Fruit fly (Drosophila melanogaster): Measurements from ENCODE around the gene Kaz.
A peak's percentile ranks its signal among the peaks of the same experiment; 100 is the strongest.

The Kaz gene

DNA sequence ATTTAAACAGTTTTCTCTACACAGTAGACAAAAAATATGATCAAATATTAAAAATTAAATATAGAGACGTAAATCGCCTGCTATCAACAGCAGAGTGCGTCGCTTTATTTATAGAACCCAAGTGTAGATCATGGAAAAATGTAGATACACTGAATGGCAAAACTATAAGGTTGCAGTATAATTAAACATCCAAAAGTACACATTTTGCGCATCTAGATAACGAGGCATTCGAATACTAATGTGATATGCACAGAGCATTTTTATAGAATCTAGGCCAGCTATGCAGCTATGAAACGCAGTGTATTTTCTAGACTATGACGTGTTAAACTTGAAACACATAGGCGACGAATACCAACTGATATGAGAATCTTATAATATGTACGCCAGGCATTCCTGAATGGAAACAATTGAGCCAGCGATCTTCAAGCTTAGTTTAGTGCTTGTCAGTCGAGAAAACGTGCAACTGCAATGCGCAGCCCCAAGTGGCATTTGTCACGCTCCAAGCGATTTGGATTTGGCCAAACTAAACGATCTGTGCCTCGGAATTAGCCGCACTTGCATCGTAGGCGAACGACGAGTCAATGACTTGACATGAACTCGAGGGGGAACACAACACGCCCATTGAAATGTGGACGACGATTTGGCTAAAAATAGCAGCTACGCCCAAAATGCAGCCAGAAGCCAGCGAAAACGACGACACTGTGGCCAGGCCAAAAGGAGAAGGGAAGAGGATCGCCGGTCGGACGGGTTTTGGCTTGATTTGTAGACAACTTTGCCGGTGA is 18.7 kb downstream of the Kaz start (continued):
- TF ChIP-seq pzg (GFP tag; optimal IDR thresholded peaks at IDR 0.05) (peak; percentile 17), CG17612 (GFP tag; IDR thresholded peaks at IDR 0.05) (peak; percentile 68; the same call in 1 of the 2 replicates), CG12769 (tag; optimal IDR thresholded peaks at IDR 0.05) (peak; percentile 96), CG4854 (GFP tag; optimal IDR thresholded peaks at IDR 0.05) (peak; percentile 76), zf30C (GFP tag; optimal IDR thresholded peaks at IDR 0.05) (no peak), Rx (GFP tag; IDR thresholded peaks at IDR 0.05) (peak; percentile 79), CG6683 (GFP tag; optimal IDR thresholded peaks at IDR 0.05) (peak; percentile 70), zen2 (GFP tag; IDR thresholded peaks at IDR 0.05; ENCODE audit: partially characterized antibody) (no peak), CG15696 (tag; optimal IDR thresholded peaks at IDR 0.05) (peak; percentile 30), ERR (GFP tag; optimal IDR thresholded peaks at IDR 0.05) (peak; percentile 86), Hmr (GFP tag; optimal IDR thresholded peaks at IDR 0.05) (peak; percentile 92), NFAT (GFP tag; IDR thresholded peaks at IDR 0.05) (peak; percentile 90), CG31441 (GFP tag; IDR thresholded peaks at IDR 0.05) (peak; percentile 83), CG17912 (GFP tag; optimal IDR thresholded peaks at IDR 0.05) (peak; percentile 49), CG15601 (tag; optimal IDR thresholded peaks at IDR 0.05) (peak; percentile 68), fru (optimal IDR thresholded peaks at IDR 0.05) (no peak), gcm (GFP tag; optimal IDR thresholded peaks at IDR 0.05) (peak; percentile 82), CG15269 (tag; optimal IDR thresholded peaks at IDR 0.05) (peak; percentile 95), pum (GFP tag; optimal IDR thresholded peaks at IDR 0.05) (peak; percentile 67), seq (GFP tag; IDR thresholded peaks at IDR 0.05) (peak; percentile 92), Six4 (GFP tag; optimal IDR thresholded peaks at IDR 0.05) (peak; percentile 75), CG16779 (GFP tag; IDR thresholded peaks at IDR 0.05) (peak; percentile 78), cg (GFP tag; optimal IDR thresholded peaks at IDR 0.05) (no peak), B-H2 (GFP tag; optimal IDR thresholded peaks at IDR 0.05) (peak; percentile 80), Hand (GFP tag; optimal IDR thresholded peaks at IDR 0.05) (peak; percentile 81), Drgx (GFP tag; IDR thresholded peaks at IDR 0.05) (peak; percentile 95), tio (GFP tag; optimal IDR thresholded peaks at IDR 0.05) (peak; percentile 79), Atf-2 (GFP tag; optimal IDR thresholded peaks at IDR 0.05) (peak; percentile 63), odd (GFP tag; optimal IDR thresholded peaks at IDR 0.05) (peak; percentile 81), unc-4 (GFP tag; IDR thresholded peaks at IDR 0.05; ENCODE audit: partially characterized antibody) (no peak), sima (GFP tag; optimal IDR thresholded peaks at IDR 0.05) (peak; percentile 71), p53 (GFP tag; optimal IDR thresholded peaks at IDR 0.05) (no peak), croc (GFP tag; conservative IDR thresholded peaks at IDR 0.05) (peak; percentile 58; the same call in 2 of the 3 replicates), CG1024 (GFP tag; IDR thresholded peaks at IDR 0.05) (peak; percentile 72), CG2875 (GFP tag; optimal IDR thresholded peaks at IDR 0.05) (peak; percentile 77), Lhr (GFP tag; optimal IDR thresholded peaks at IDR 0.05) (peak; percentile 41), C15 (GFP tag; IDR thresholded peaks at IDR 0.05) (peak; percentile 83), Abd-B (GFP tag; optimal IDR thresholded peaks at IDR 0.05) (no peak), schlank (tag; optimal IDR thresholded peaks at IDR 0.05) (peak; percentile 91), vvl (GFP tag; IDR thresholded peaks at IDR 0.05) (peak; percentile 95), CG13624 (GFP tag; optimal IDR thresholded peaks at IDR 0.05) (peak; percentile 92), Max (GFP tag; optimal IDR thresholded peaks at IDR 0.05) (peak; percentile 73), vnd (GFP tag; IDR thresholded peaks at IDR 0.05; ENCODE audit: partially characterized antibody) (no peak), abd-A (tag; optimal IDR thresholded peaks at IDR 0.05) (no peak), hkb (optimal IDR thresholded peaks at IDR 0.05) (no peak), hkb (GFP tag; IDR thresholded peaks at IDR 0.05) (peak; percentile 92), mam (GFP tag; optimal IDR thresholded peaks at IDR 0.05) (peak; percentile 90), CG30431 (GFP tag; optimal IDR thresholded peaks at IDR 0.05) (peak; percentile 73), dysf (GFP tag; IDR thresholded peaks at IDR 0.05) (peak; percentile 93), salm (tag; optimal IDR thresholded peaks at IDR 0.05) (peak; percentile 85)

All from whole organism, embryonic.